Worm (Caenorhabditis elegans): Measurements from ENCODE around the gene K09F6.15.

K09F6.15 gene

ce11 chrII:2292549-2292948, 15.2 kb upstream of the K09F6.15 start:
- TF ChIP-seq elt-2 (tag; optimal IDR thresholded peaks at IDR 0.05) (peak; percentile 46), tbx-2 (tag; optimal IDR thresholded peaks at IDR 0.05) (no peak), nhr-67 (tag; optimal IDR thresholded peaks at IDR 0.05) (no peak), ama-1 (optimal IDR thresholded peaks at IDR 0.05) (no peak), pqm-1 (tag; optimal IDR thresholded peaks at IDR 0.05) (peak; percentile 1), mml-1 (tag; optimal IDR thresholded peaks at IDR 0.05) (no peak), unc-39 (tag; optimal IDR thresholded peaks at IDR 0.05) (no peak)

ce11 chrII:2292027-2292426, 14.7 kb upstream of the K09F6.15 start, which contains the start of gene K09F6.7:
Gene K09F6.7, minus strand, starts transcription at chrII:2292127.
- TF ChIP-seq fkh-10 (GFP tag; optimal IDR thresholded peaks at IDR 0.05) (no peak), lsy-12 (tag; optimal IDR thresholded peaks at IDR 0.05) (no peak), elt-2 (tag; optimal IDR thresholded peaks at IDR 0.05) (no peak), elt-3 (tag; optimal IDR thresholded peaks at IDR 0.05) (no peak), ZK546.5 (tag; optimal IDR thresholded peaks at IDR 0.05) (no peak), tbx-2 (tag; optimal IDR thresholded peaks at IDR 0.05) (no peak), pqm-1 (tag; optimal IDR thresholded peaks at IDR 0.05) (no peak), snpc-4 (tag; optimal IDR thresholded peaks at IDR 0.05) (no peak), ama-1 (optimal IDR thresholded peaks at IDR 0.05) (no peak), ceh-82 (tag; optimal IDR thresholded peaks at IDR 0.05) (no peak)

ce11 chrII:2289441-2289840, 12.1 kb upstream of the K09F6.15 start:
- TF ChIP-seq fos-1 (tag; optimal IDR thresholded peaks at IDR 0.05) (no peak), fkh-10 (GFP tag; optimal IDR thresholded peaks at IDR 0.05) (no peak), ztf-4 (tag; optimal IDR thresholded peaks at IDR 0.05) (no peak), egl-27 (tag; optimal IDR thresholded peaks at IDR 0.05) (no peak), elt-1 (tag; optimal IDR thresholded peaks at IDR 0.05) (no peak), sea-2 (GFP tag; optimal IDR thresholded peaks at IDR 0.05) (no peak), pha-4 (tag; optimal IDR thresholded peaks at IDR 0.05) (no peak), nhr-77 (tag; optimal IDR thresholded peaks at IDR 0.05) (no peak), nhr-237 (tag; optimal IDR thresholded peaks at IDR 0.05) (no peak), nfya-1 (tag; optimal IDR thresholded peaks at IDR 0.05; ENCODE audit: insufficient read depth) (no peak), mdl-1 (tag; optimal IDR thresholded peaks at IDR 0.05) (no peak), hmg-11 (tag; optimal IDR thresholded peaks at IDR 0.05) (no peak), lin-39 (tag; optimal IDR thresholded peaks at IDR 0.05) (peak; percentile 54), unc-62 (GFP tag; optimal IDR thresholded peaks at IDR 0.05) (peak; percentile 11), nhr-12 (tag; optimal IDR thresholded peaks at IDR 0.05) (no peak), nhr-11 (tag; optimal IDR thresholded peaks at IDR 0.05) (no peak), ceh-82 (tag; optimal IDR thresholded peaks at IDR 0.05) (peak; percentile 24), nhr-76 (tag; optimal IDR thresholded peaks at IDR 0.05) (no peak), lsy-12 (tag; optimal IDR thresholded peaks at IDR 0.05) (no peak)

ce11 chrII:2288798-2289197, 11.5 kb upstream of the K09F6.15 start, which contains the start of the genes K09F6.10 and K09F6.13:
Gene K09F6.10, minus strand, starts transcription at chrII:2288883.
Gene K09F6.13, plus strand, starts transcription at chrII:2289114.
- TF ChIP-seq lin-39 (tag; optimal IDR thresholded peaks at IDR 0.05) (peak; percentile 33), pqm-1 (tag; optimal IDR thresholded peaks at IDR 0.05) (no peak), nhr-23 (tag; optimal IDR thresholded peaks at IDR 0.05) (no peak), nhr-67 (tag; optimal IDR thresholded peaks at IDR 0.05) (no peak), ztf-4 (tag; optimal IDR thresholded peaks at IDR 0.05) (no peak), zag-1 (tag; optimal IDR thresholded peaks at IDR 0.05) (no peak), nhr-237 (tag; optimal IDR thresholded peaks at IDR 0.05) (no peak), nhr-76 (tag; optimal IDR thresholded peaks at IDR 0.05) (no peak)

- TF ChIP-seq nhr-28 (tag; optimal IDR thresholded peaks at IDR 0.05) (no peak), ztf-4 (tag; optimal IDR thresholded peaks at IDR 0.05) (no peak), zag-1 (tag; optimal IDR thresholded peaks at IDR 0.05) (no peak), skn-1 (tag; optimal IDR thresholded peaks at IDR 0.05) (no peak), ZK546.5 (tag; optimal IDR thresholded peaks at IDR 0.05) (no peak), ceh-28 (tag; optimal IDR thresholded peaks at IDR 0.05) (no peak), ztf-11 (tag; optimal IDR thresholded peaks at IDR 0.05) (no peak)
These were observed 7.4 kb upstream of the K09F6.15 start for ce11 chrII:2284703-2285102.

All from whole organism, L3 larva.